Worm (Caenorhabditis elegans) whole organism, mixed stage, embryonic: ENCODE data around the gene ugt-7.

Experiments
- M03D4.4 ChIP-seq: sonication (generic microtip); optimal IDR thresholded peaks from 2 replicates; lab custom pipeline; 2017; ENCODE audit warnings: mild to moderate bottlenecking, missing genetic modification characterization, missing compliant biosample characterization
- blmp-1 ChIP-seq: fragments of 150-350 bp; optimal IDR thresholded peaks from 2 replicates; lab custom pipeline; 2014; ENCODE audit warnings: missing biosample characterization, missing genetic modification characterization
- cnd-1 ChIP-seq: fragments of 200-800 bp; sonication (Bioruptor generic); optimal IDR thresholded peaks from 2 replicates; lab custom pipeline; 2018; ENCODE audit warnings: mild to moderate bottlenecking, missing genetic modification characterization, missing compliant biosample characterization
- drap-1 ChIP-seq: fragments of 200-800 bp; sonication (Bioruptor generic); optimal IDR thresholded peaks from 3 replicates; lab custom pipeline; 2018; ENCODE audit warnings: mild to moderate bottlenecking, missing genetic modification characterization, missing compliant biosample characterization
- elt-1 ChIP-seq: sonication (generic microtip); optimal IDR thresholded peaks from 2 replicates; lab custom pipeline; 2017; ENCODE audit warnings: missing genetic modification characterization, mild to moderate bottlenecking, missing compliant biosample characterization, antibody characterized with exemption, moderate library complexity, borderline replicate concordance; ENCODE audit not compliant: insufficient read depth
- elt-3 ChIP-seq: fragments of 150-350 bp; optimal IDR thresholded peaks from 2 replicates; lab custom pipeline; 2014; ENCODE audit warnings: missing biosample characterization, missing genetic modification characterization
- ham-2 ChIP-seq: fragments of 200-800 bp; sonication (Bioruptor generic); optimal IDR thresholded peaks from 2 replicates; lab custom pipeline; 2018; ENCODE audit warnings: mild to moderate bottlenecking, missing genetic modification characterization, missing compliant biosample characterization
- hlh-1 ChIP-seq: fragments of 150-350 bp; optimal IDR thresholded peaks from 2 replicates; lab custom pipeline; 2014; ENCODE audit warnings: missing biosample characterization, missing genetic modification reagents, missing genetic modification characterization
- lin-13 ChIP-seq: fragments of 150-350 bp; optimal IDR thresholded peaks from 2 replicates; lab custom pipeline; 2014; ENCODE audit warnings: missing biosample characterization, missing genetic modification characterization
- lin-32 ChIP-seq: fragments of 200-800 bp; sonication (Bioruptor generic); optimal IDR thresholded peaks from 2 replicates; lab custom pipeline; 2018; ENCODE audit warnings: mild to moderate bottlenecking, missing genetic modification characterization, missing compliant biosample characterization
- lsy-2 ChIP-seq: fragments of 150-350 bp; optimal IDR thresholded peaks from 2 replicates; lab custom pipeline; 2014; ENCODE audit warnings: missing biosample characterization, missing genetic modification characterization
- mab-5 ChIP-seq: fragments of 150-350 bp; optimal IDR thresholded peaks from 2 replicates; lab custom pipeline; 2014; ENCODE audit warnings: missing biosample characterization, missing genetic modification characterization
- mep-1 ChIP-seq: fragments of 150-350 bp; optimal IDR thresholded peaks from 2 replicates; lab custom pipeline; 2017; ENCODE audit warnings: missing biosample characterization, missing genetic modification reagents, missing genetic modification characterization, inconsistent platforms
- mls-2 ChIP-seq: sonication (generic microtip); optimal IDR thresholded peaks from 2 replicates; lab custom pipeline; 2016; ENCODE audit warnings: mild to moderate bottlenecking, missing genetic modification characterization, moderate library complexity, missing compliant biosample characterization
- nhr-2 ChIP-seq: fragments of 150-350 bp; optimal IDR thresholded peaks from 2 replicates; lab custom pipeline; 2014; ENCODE audit warnings: missing biosample characterization, missing genetic modification characterization
- nhr-28 ChIP-seq: fragments of 150-350 bp; optimal IDR thresholded peaks from 2 replicates; lab custom pipeline; 2014; ENCODE audit warnings: missing biosample characterization, missing genetic modification characterization
- nhr-76 ChIP-seq: sonication (generic microtip); optimal IDR thresholded peaks from 2 replicates; lab custom pipeline; 2017; ENCODE audit warnings: missing biosample characterization, missing genetic modification characterization
- pha-4 ChIP-seq: fragments of 150-350 bp; optimal IDR thresholded peaks from 2 replicates; lab custom pipeline; 2018; ENCODE audit warnings: missing biosample characterization, missing genetic modification reagents, missing genetic modification characterization
- sem-2 ChIP-seq: fragments of 200-800 bp; sonication (Bioruptor generic); optimal IDR thresholded peaks from 2 replicates; lab custom pipeline; 2018; ENCODE audit warnings: mild to moderate bottlenecking, missing genetic modification characterization, missing compliant biosample characterization
- unc-120 ChIP-seq: sonication (generic microtip); optimal IDR thresholded peaks from 2 replicates; lab custom pipeline; 2017; ENCODE audit warnings: missing genetic modification characterization, missing compliant biosample characterization; ENCODE audit not compliant: poor library complexity, severe bottlenecking
- unc-39 ChIP-seq: fragments of 150-350 bp; optimal IDR thresholded peaks from 2 replicates; lab custom pipeline; 2014; ENCODE audit warnings: missing biosample characterization, missing genetic modification characterization
- zip-8 ChIP-seq: fragments of 150-350 bp; optimal IDR thresholded peaks from 2 replicates; lab custom pipeline; 2014; ENCODE audit warnings: missing biosample characterization, missing genetic modification characterization
- ztf-11 ChIP-seq: fragments of 150-350 bp; optimal IDR thresholded peaks from 2 replicates; lab custom pipeline; 2014; ENCODE audit warnings: missing biosample characterization, missing genetic modification characterization

ugt-7 gene

ce11 chrV:5033099-5033498 lies 32.7 kb upstream of the ugt-7 start, which contains the start of gene K11D12.13:
K11D12.13 (plus strand) TSS chrV:5033399.
- no peak for TF ChIP-seq nhr-28 (tag; lab: Kevin White, UChicago)
- no peak for TF ChIP-seq drap-1 (GFP tag; lab: Kevin White, UChicago)
- no peak for TF ChIP-seq nhr-76 (tag; lab: Kevin White, UChicago)
- no peak for TF ChIP-seq lsy-2 (tag; lab: Kevin White, UChicago)
- TF ChIP-seq mab-5 (tag; lab: Kevin White, UChicago) = no peak
- TF ChIP-seq mep-1 (tag; lab: Kevin White, UChicago) = no peak
- no peak for TF ChIP-seq zip-8 (tag; lab: Kevin White, UChicago)

ce11 chrV:5032176-5032575 lies 31.8 kb upstream of the ugt-7 start:
- TF ChIP-seq hlh-1 (tag; lab: Kevin White, UChicago) (peak; percentile 29), mab-5 (tag; lab: Kevin White, UChicago) (no peak)

- TF ChIP-seq elt-1 (tag; lab: Kevin White, UChicago) (no peak), lin-32 (GFP tag; lab: Kevin White, UChicago) (no peak), pha-4 (tag; lab: Kevin White, UChicago) (no peak), elt-3 (tag; lab: Kevin White, UChicago) (no peak), cnd-1 (no peak), mls-2 (no peak)
Measured at ce11 chrV:5031764-5032163, 31.4 kb upstream of the ugt-7 start.

- no peak for TF ChIP-seq ztf-11 (tag; lab: Kevin White, UChicago)
- TF ChIP-seq nhr-76 (tag; lab: Kevin White, UChicago) = no peak
- TF ChIP-seq lsy-2 (tag; lab: Kevin White, UChicago) = no peak
- TF ChIP-seq lin-13 (tag; lab: Kevin White, UChicago) = no peak
- no peak for TF ChIP-seq pha-4 (tag; lab: Kevin White, UChicago)
- TF ChIP-seq unc-120 = no peak
- TF ChIP-seq ham-2 (GFP tag; lab: Kevin White, UChicago) = no peak
- no peak for TF ChIP-seq blmp-1 (tag; lab: Kevin White, UChicago)
- no peak for TF ChIP-seq nhr-2 (tag; lab: Kevin White, UChicago)
- TF ChIP-seq drap-1 (GFP tag; lab: Kevin White, UChicago) = no peak
- no peak for TF ChIP-seq unc-39 (tag; lab: Kevin White, UChicago)
- no peak for TF ChIP-seq mab-5 (tag; lab: Kevin White, UChicago)
Measured at ce11 chrV:5030715-5031114, 30.3 kb upstream of the ugt-7 start, which contains the start of gene swt-7. swt-7 (minus strand) TSS chrV:5030815.

- TF ChIP-seq mep-1 (tag; lab: Kevin White, UChicago) (no peak), mab-5 (tag; lab: Kevin White, UChicago) (no peak), M03D4.4 (tag; lab: Kevin White, UChicago) (no peak)
- TF ChIP-seq, all 35 proteins: peak for 0
Measured at ce11 chrV:5030212-5030611, 29.8 kb upstream of the ugt-7 start.

ce11 chrV:5027640-5028039 lies 27.3 kb upstream of the ugt-7 start, which contains the start of gene cpt-4:
cpt-4 (minus strand) TSS chrV:5027723.
- TF ChIP-seq cnd-1 (no peak), elt-3 (tag; lab: Kevin White, UChicago) (peak; percentile 43)

ce11 chrV:5026438-5026837 lies 26.1 kb upstream of the ugt-7 start:
- no peak for TF ChIP-seq nhr-76 (tag; lab: Kevin White, UChicago)
- no peak for TF ChIP-seq drap-1 (GFP tag; lab: Kevin White, UChicago)
- TF ChIP-seq mls-2 = no peak
- TF ChIP-seq sem-2 = no peak
- TF ChIP-seq lsy-2 (tag; lab: Kevin White, UChicago) = no peak

- TF ChIP-seq nhr-2 (tag; lab: Kevin White, UChicago) (peak; percentile 43), pha-4 (tag; lab: Kevin White, UChicago) (no peak), nhr-28 (tag; lab: Kevin White, UChicago) (no peak), zip-8 (tag; lab: Kevin White, UChicago) (peak; percentile 98)
Measured at ce11 chrV:5023355-5023754, 23.0 kb upstream of the ugt-7 start.
